Fruit fly (Drosophila melanogaster) whole organism, embryonic: ENCODE results near the gene Alp9.
A peak's percentile ranks its signal among the peaks of the same experiment; 100 is the strongest.

ENCODE experiments used
- Ada2b ChIP-seq: fragments of 200-800 bp; sonication (Bioruptor generic); IDR thresholded peaks from 2 replicates; pipeline ENCODE4 v1.3.6; 2022; ENCODE audit warnings: missing biosample characterization, missing genetic modification characterization
- Adf1 ChIP-seq: fragments of 200-800 bp; sonication (Bioruptor generic); IDR thresholded peaks from 2 replicates; pipeline ENCODE4 v1.3.6; 2022; ENCODE audit warnings: missing biosample characterization, missing genetic modification characterization
- B-H1 ChIP-seq: fragments of 200-800 bp; sonication (Bioruptor generic); IDR thresholded peaks from 3 replicates; pipeline ENCODE4 v1.3.6; 2022; ENCODE audit warnings: missing biosample characterization, missing genetic modification characterization
- Bgb ChIP-seq: fragments of 200-800 bp; sonication (Bioruptor generic); IDR thresholded peaks from 2 replicates; pipeline ENCODE4 v1.3.6; 2022; ENCODE audit warnings: missing biosample characterization, missing genetic modification characterization; ENCODE audit not compliant: partially characterized antibody
- CG10274 ChIP-seq: fragments of 200-800 bp; sonication (Bioruptor generic); optimal IDR thresholded peaks from 3 replicates; lab custom pipeline; 2017; ENCODE audit warnings: missing biosample characterization, mild to moderate bottlenecking, missing genetic modification characterization
- CG10565 ChIP-seq: fragments of 200-800 bp; sonication (Bioruptor generic); optimal IDR thresholded peaks from 3 replicates; lab custom pipeline; 2016; ENCODE audit warnings: missing biosample characterization, mild to moderate bottlenecking, missing genetic modification characterization
- CG11093 ChIP-seq: fragments of 200-800 bp; sonication (Bioruptor generic); IDR thresholded peaks from 3 replicates; pipeline ENCODE4 v1.3.6; 2022; ENCODE audit warnings: missing biosample characterization, missing genetic modification characterization
- CG11456 ChIP-seq: fragments of 200-800 bp; sonication (Bioruptor generic); IDR thresholded peaks from 3 replicates; pipeline ENCODE4 v1.3.6; 2022; ENCODE audit warnings: missing biosample characterization, missing genetic modification characterization
- CG12155 ChIP-seq: fragments of 200-800 bp; sonication (Bioruptor generic); optimal IDR thresholded peaks from 3 replicates; lab custom pipeline; 2016; ENCODE audit warnings: missing biosample characterization, missing genetic modification characterization
- CG12299 ChIP-seq: fragments of 200-800 bp; sonication (Bioruptor generic); optimal IDR thresholded peaks from 2 replicates; lab custom pipeline; 2018; ENCODE audit warnings: missing biosample characterization, mild to moderate bottlenecking, missing genetic modification characterization
- CG15073 ChIP-seq: fragments of 200-800 bp; sonication (Bioruptor generic); optimal IDR thresholded peaks from 2 replicates; lab custom pipeline; 2016; ENCODE audit warnings: missing biosample characterization, missing genetic modification characterization
- CG18764 ChIP-seq: fragments of 200-800 bp; sonication (Bioruptor generic); optimal IDR thresholded peaks from 3 replicates; lab custom pipeline; 2016; ENCODE audit warnings: missing biosample characterization, missing genetic modification characterization
- CG30403 ChIP-seq: fragments of 200-800 bp; sonication (Bioruptor generic); optimal IDR thresholded peaks from 3 replicates; lab custom pipeline; 2016; ENCODE audit warnings: missing biosample characterization, missing genetic modification characterization
- CG32532 ChIP-seq: fragments of 200-800 bp; sonication (Bioruptor generic); IDR thresholded peaks from 2 replicates; pipeline ENCODE4 v1.3.6; 2022; ENCODE audit warnings: missing biosample characterization, missing genetic modification characterization
- CG3847 ChIP-seq: fragments of 200-800 bp; sonication (Bioruptor generic); IDR thresholded peaks from 2 replicates; pipeline ENCODE4 v1.3.6; 2022; ENCODE audit warnings: missing biosample characterization, missing genetic modification characterization
- CG42726 ChIP-seq: fragments of 200-800 bp; sonication (Bioruptor generic); IDR thresholded peaks from 2 replicates; pipeline ENCODE4 v1.3.6; 2022; ENCODE audit warnings: missing biosample characterization, missing genetic modification characterization; ENCODE audit not compliant: partially characterized antibody
- CG4820 ChIP-seq: fragments of 200-800 bp; sonication (Bioruptor generic); optimal IDR thresholded peaks from 3 replicates; lab custom pipeline; 2016; ENCODE audit warnings: missing biosample characterization, missing genetic modification characterization
- CG6272 ChIP-seq: fragments of 200-800 bp; sonication (Bioruptor generic); IDR thresholded peaks from 2 replicates; pipeline ENCODE4 v1.3.6; 2022; ENCODE audit warnings: missing biosample characterization, missing genetic modification characterization
- CG8359 ChIP-seq: fragments of 200-800 bp; sonication (Bioruptor generic); optimal IDR thresholded peaks from 2 replicates; lab custom pipeline; 2017; ENCODE audit warnings: missing biosample characterization, mild to moderate bottlenecking, missing genetic modification characterization, borderline replicate concordance
- CG8388 ChIP-seq: fragments of 200-800 bp; sonication (Bioruptor generic); optimal IDR thresholded peaks from 2 replicates; lab custom pipeline; 2019; ENCODE audit warnings: missing biosample characterization, mild to moderate bottlenecking, missing genetic modification characterization, moderate library complexity
- Camta ChIP-seq: fragments of 200-800 bp; sonication (Bioruptor generic); optimal IDR thresholded peaks from 2 replicates; lab custom pipeline; 2016; ENCODE audit warnings: missing biosample characterization, missing genetic modification characterization
- Doc3 ChIP-seq: fragments of 200-800 bp; sonication (Bioruptor generic); IDR thresholded peaks from 3 replicates; pipeline ENCODE4 v1.3.6; 2022; ENCODE audit warnings: missing biosample characterization, missing genetic modification characterization; ENCODE audit not compliant: partially characterized antibody
- Dp ChIP-seq: fragments of 200-800 bp; sonication (Bioruptor generic); optimal IDR thresholded peaks from 2 replicates; lab custom pipeline; 2018; ENCODE audit warnings: missing biosample characterization, mild to moderate bottlenecking, missing genetic modification characterization, moderate library complexity
- Hr39 ChIP-seq: fragments of >200 bp; optimal IDR thresholded peaks from 2 replicates; lab custom pipeline; 2017
- Mad ChIP-seq: fragments of 200-800 bp; sonication (Bioruptor generic); optimal IDR thresholded peaks from 2 replicates; lab custom pipeline; 2016; ENCODE audit warnings: missing biosample characterization, missing genetic modification characterization
- Mrtf ChIP-seq: fragments of 200-800 bp; sonication (Bioruptor generic); IDR thresholded peaks from 3 replicates; pipeline ENCODE4 v1.3.6; 2022; ENCODE audit warnings: missing biosample characterization, missing genetic modification characterization
- NC2β ChIP-seq: fragments of 200-800 bp; sonication (Bioruptor generic); optimal IDR thresholded peaks from 2 replicates; lab custom pipeline; 2016; ENCODE audit warnings: missing biosample characterization, missing genetic modification characterization
- NFAT ChIP-seq: fragments of 200-800 bp; sonication (Bioruptor generic); IDR thresholded peaks from 2 replicates; pipeline ENCODE4 v1.3.6; 2022; ENCODE audit warnings: missing biosample characterization, missing genetic modification characterization
- Trl ChIP-seq, 3 experiments: fragments of >200 bp in 2 of 3; fragments of 200-800 bp in 1 of 3; sonication (Bioruptor generic) in 1 of 3; optimal IDR thresholded peaks; 2 replicates in 1 of 3; 3 replicates in 2 of 3; lab custom pipeline; 2016 to 2017; ENCODE audit warnings: missing biosample characterization in 1 of 3, missing genetic modification characterization in 1 of 3
- Vsx1 ChIP-seq: fragments of 200-800 bp; sonication (Bioruptor generic); optimal IDR thresholded peaks from 2 replicates; lab custom pipeline; 2017; ENCODE audit warnings: missing biosample characterization, mild to moderate bottlenecking, missing genetic modification characterization, missing genetic modification reagents
- abd-A ChIP-seq: fragments of 200-800 bp; sonication (Bioruptor generic); optimal IDR thresholded peaks from 3 replicates; lab custom pipeline; 2019; ENCODE audit warnings: missing biosample characterization, mild to moderate bottlenecking, missing genetic modification characterization, moderate library complexity
- bowl ChIP-seq: fragments of 200-800 bp; sonication (Bioruptor generic); IDR thresholded peaks from 2 replicates; pipeline ENCODE4 v1.3.6; 2022; ENCODE audit warnings: missing biosample characterization, missing genetic modification characterization
- br ChIP-seq: fragments of >200 bp; optimal IDR thresholded peaks from 2 replicates; lab custom pipeline; 2017
- dpn ChIP-seq, 2 experiments: fragments of 200-800 bp; sonication (Bioruptor generic); optimal IDR thresholded peaks; 3 replicates each; lab custom pipeline; 2016; ENCODE audit warnings: missing biosample characterization in 2 of 2, missing genetic modification characterization in 2 of 2
- emc ChIP-seq: fragments of 200-800 bp; sonication (Bioruptor generic); optimal IDR thresholded peaks from 2 replicates; lab custom pipeline; 2016; ENCODE audit warnings: missing biosample characterization, missing genetic modification characterization
- en ChIP-seq: fragments of 200-800 bp; sonication (Bioruptor generic); optimal IDR thresholded peaks from 2 replicates; lab custom pipeline; 2016; ENCODE audit warnings: missing biosample characterization, missing genetic modification characterization
- hth ChIP-seq: fragments of >200 bp; optimal IDR thresholded peaks from 2 replicates; lab custom pipeline; 2017; ENCODE audit warnings: inconsistent platforms
- insv ChIP-seq, 2 experiments: fragments of 200-800 bp; sonication (Bioruptor generic); optimal IDR thresholded peaks; 3 replicates each; lab custom pipeline; 2016 to 2018; ENCODE audit warnings: missing biosample characterization in 2 of 2, missing genetic modification characterization in 2 of 2
- kah ChIP-seq: fragments of 200-800 bp; sonication (Bioruptor generic); optimal IDR thresholded peaks from 2 replicates; lab custom pipeline; 2018; ENCODE audit warnings: missing biosample characterization, mild to moderate bottlenecking, missing genetic modification characterization
- kay ChIP-seq: fragments of 200-800 bp; sonication (Bioruptor generic); optimal IDR thresholded peaks from 2 replicates; lab custom pipeline; 2016; ENCODE audit warnings: missing biosample characterization, missing genetic modification characterization
- lab ChIP-seq: fragments of 200-800 bp; sonication (Bioruptor generic); optimal IDR thresholded peaks from 3 replicates; lab custom pipeline; 2017; ENCODE audit warnings: missing biosample characterization, missing genetic modification characterization, mild to moderate bottlenecking, moderate library complexity, missing genetic modification reagents
- lov ChIP-seq, 2 experiments: fragments of 200-800 bp in 1 of 2; fragments of >200 bp in 1 of 2; sonication (Bioruptor generic) in 1 of 2; IDR thresholded peaks in 1 of 2; optimal IDR thresholded peaks in 1 of 2; 2 replicates in 1 of 2; 3 replicates in 1 of 2; pipeline versions ENCODE4 v1.3.6 to Lab custom; 2017 to 2022; ENCODE audit warnings: missing biosample characterization in 1 of 2, missing genetic modification characterization in 1 of 2
- pfk ChIP-seq: fragments of 200-800 bp; sonication (Bioruptor generic); optimal IDR thresholded peaks from 2 replicates; lab custom pipeline; 2018; ENCODE audit warnings: missing biosample characterization, mild to moderate bottlenecking, missing genetic modification characterization, moderate library complexity
- pnt ChIP-seq: fragments of 200-800 bp; sonication (Bioruptor generic); optimal IDR thresholded peaks from 3 replicates; lab custom pipeline; 2016; ENCODE audit warnings: missing biosample characterization, missing genetic modification characterization
- rib ChIP-seq: fragments of 200-800 bp; sonication (Bioruptor generic); IDR thresholded peaks from 2 replicates; pipeline ENCODE4 v1.3.6; 2022; ENCODE audit warnings: missing biosample characterization, missing genetic modification characterization
- sc ChIP-seq, 3 experiments: fragments of >200 bp in 2 of 3; fragments of 200-800 bp in 1 of 3; sonication (Bioruptor generic) in 1 of 3; optimal IDR thresholded peaks; 2 replicates in 2 of 3; 3 replicates in 1 of 3; lab custom pipeline; 2017; ENCODE audit warnings: mild to moderate bottlenecking in 1 of 3, missing biosample characterization in 1 of 3, missing genetic modification characterization in 1 of 3, missing genetic modification reagents in 1 of 3
- sens ChIP-seq: fragments of 200-800 bp; sonication (Bioruptor generic); peaks from one replicate; lab custom pipeline; 2016; ENCODE audit warnings: missing biosample characterization, missing genetic modification characterization
- sr ChIP-seq: fragments of 200-800 bp; sonication (Bioruptor generic); IDR thresholded peaks from 3 replicates; pipeline ENCODE4 v1.3.6; 2022; ENCODE audit warnings: missing biosample characterization, missing genetic modification characterization
- trh ChIP-seq: fragments of 200-800 bp; sonication (Bioruptor generic); optimal IDR thresholded peaks from 2 replicates; lab custom pipeline; 2016; ENCODE audit warnings: missing biosample characterization, missing genetic modification characterization
- twi ChIP-seq: fragments of 200-800 bp; optimal IDR thresholded peaks from 2 replicates; lab custom pipeline; 2019; ENCODE audit warnings: missing biosample characterization, mild to moderate bottlenecking, missing genetic modification characterization, moderate library complexity
- zf30C ChIP-seq: fragments of 200-800 bp; sonication (Bioruptor generic); optimal IDR thresholded peaks from 3 replicates; lab custom pipeline; 2018; ENCODE audit warnings: missing biosample characterization, mild to moderate bottlenecking, missing genetic modification characterization

Alp9 gene

dm6 chr3L:5583295-5583707 is 12.0 kb upstream of the Alp9 start:
- TF ChIP-seq CG11093 (GFP tag; lab: Robert Waterston, UW) (peak; percentile 90), NFAT (peak; percentile 87), CG15073 (no peak), CG12299 (peak; percentile 62), CG30403 (GFP tag; lab: Kevin White, UChicago) (peak; percentile 89), twi (tag; lab: Kevin White, UChicago) (no peak), dpn (GFP tag; optimal IDR thresholded peaks at IDR 0.05; lab: Kevin White, UChicago) (peak; percentile 89 to 90), NC2β (GFP tag; lab: Kevin White, UChicago) (peak; percentile 79), sr (GFP tag; lab: Robert Waterston, UW) (peak; percentile 16; the same call in 1 of the 3 replicates), zf30C (peak; percentile 84), emc (GFP tag; lab: Kevin White, UChicago) (peak; percentile 76), Trl (optimal IDR thresholded peaks at IDR 0.05; lab: Kevin White, UChicago) (peak in 1 of 2 experiments; percentile 12), Trl (GFP tag; optimal IDR thresholded peaks at IDR 0.05; lab: Kevin White, UChicago) (peak; percentile 82), CG8388 (no peak), CG18764 (GFP tag; lab: Kevin White, UChicago) (peak; percentile 78), br (lab: Kevin White, UChicago) (no peak), Adf1 (GFP tag; lab: Robert Waterston, UW) (peak; percentile 42; the same call in 1 of the 2 replicates), sc (optimal IDR thresholded peaks at IDR 0.05; lab: Kevin White, UChicago) (no peak), sc (GFP tag; optimal IDR thresholded peaks at IDR 0.05; lab: Kevin White, UChicago) (no peak), lab (GFP tag; lab: Kevin White, UChicago) (peak; percentile 89), pfk (GFP tag; lab: Kevin White, UChicago) (no peak), Ada2b (peak; percentile 86), CG10565 (GFP tag; lab: Kevin White, UChicago) (peak; percentile 36), B-H1 (peak; percentile 88), Mrtf (peak; percentile 87), Mad (GFP tag; lab: Kevin White, UChicago) (peak; percentile 73), Camta (GFP tag; lab: Kevin White, UChicago) (peak; percentile 80), CG11456 (GFP tag; lab: Robert Waterston, UW) (peak; percentile 94), CG42726 (GFP tag; lab: Robert Waterston, UW) (peak; percentile 66), Doc3 (GFP tag; lab: Robert Waterston, UW) (peak; percentile 85), en (peak; percentile 47), CG10274 (GFP tag; lab: Kevin White, UChicago) (no peak), CG6272 (GFP tag; lab: Robert Waterston, UW) (peak; percentile 94), abd-A (tag; lab: Kevin White, UChicago) (no peak), rib (peak; percentile 58), Vsx1 (GFP tag; lab: Kevin White, UChicago) (no peak), Bgb (GFP tag; lab: Robert Waterston, UW) (peak; percentile 83), CG8359 (GFP tag; lab: Kevin White, UChicago) (no peak), CG32532 (peak; percentile 93), Hr39 (lab: Kevin White, UChicago) (no peak), pnt (GFP tag; lab: Kevin White, UChicago) (peak; percentile 89), Dp (GFP tag; lab: Kevin White, UChicago) (peak; percentile 82), bowl (GFP tag; lab: Robert Waterston, UW) (peak; percentile 63; the same call in 1 of the 2 replicates), kah (GFP tag; lab: Kevin White, UChicago) (no peak), CG3847 (peak; percentile 95), insv (GFP tag; optimal IDR thresholded peaks at IDR 0.05; lab: Kevin White, UChicago) (peak in 1 of 2 experiments; percentile 43), CG12155 (GFP tag; lab: Kevin White, UChicago) (peak; percentile 100), kay (GFP tag; lab: Kevin White, UChicago) (peak; percentile 68), trh (peak; percentile 51), sens (GFP tag; lab: Kevin White, UChicago) (peak; percentile 98), CG4820 (GFP tag; lab: Kevin White, UChicago) (peak; percentile 86), lov (optimal IDR thresholded peaks at IDR 0.05; lab: Kevin White, UChicago) (no peak), lov (GFP tag; IDR thresholded peaks at IDR 0.05; lab: Robert Waterston, UW) (peak; percentile 70; the same call in 2 of the 3 replicates), hth (lab: Kevin White, UChicago) (no peak)
